Fruit fly (Drosophila melanogaster) S2 (cell line): ENCODE data around the gene glu.

Experiments
- CG8478 ChIP-seq: fragments of >200 bp; optimal IDR thresholded peaks from 2 replicates; lab custom pipeline; 2018
- CTCF ChIP-seq, 2 experiments: fragments of >200 bp; optimal IDR thresholded peaks; 2 replicates each; lab custom pipeline; 2018

Gene glu

dm6 chr2L:16729556-16729955, 8.6 kb downstream of the glu start, which contains the start of gene Tsen2:
TSS of gene Tsen2 (plus strand) at chr2L:16729777.
- TF ChIP-seq CTCF (optimal IDR thresholded peaks at IDR 0.05; lab: Kevin White, UChicago) (no peak), CG8478 (lab: Kevin White, UChicago) (no peak)

dm6 chr2L:16727578-16728023, 10.6 kb downstream of the glu start, which contains the start of gene VhaSFD:
TSS of gene VhaSFD (minus strand) at chr2L:16727826.
- TF ChIP-seq CTCF (optimal IDR thresholded peaks at IDR 0.05; lab: Kevin White, UChicago) (no peak), CG8478 (lab: Kevin White, UChicago) (no peak)

dm6 chr2L:16722596-16722995, 15.6 kb downstream of the glu start:
- TF ChIP-seq CTCF (optimal IDR thresholded peaks at IDR 0.05; lab: Kevin White, UChicago): no peak
- TF ChIP-seq CG8478 (lab: Kevin White, UChicago): no peak

DNA sequence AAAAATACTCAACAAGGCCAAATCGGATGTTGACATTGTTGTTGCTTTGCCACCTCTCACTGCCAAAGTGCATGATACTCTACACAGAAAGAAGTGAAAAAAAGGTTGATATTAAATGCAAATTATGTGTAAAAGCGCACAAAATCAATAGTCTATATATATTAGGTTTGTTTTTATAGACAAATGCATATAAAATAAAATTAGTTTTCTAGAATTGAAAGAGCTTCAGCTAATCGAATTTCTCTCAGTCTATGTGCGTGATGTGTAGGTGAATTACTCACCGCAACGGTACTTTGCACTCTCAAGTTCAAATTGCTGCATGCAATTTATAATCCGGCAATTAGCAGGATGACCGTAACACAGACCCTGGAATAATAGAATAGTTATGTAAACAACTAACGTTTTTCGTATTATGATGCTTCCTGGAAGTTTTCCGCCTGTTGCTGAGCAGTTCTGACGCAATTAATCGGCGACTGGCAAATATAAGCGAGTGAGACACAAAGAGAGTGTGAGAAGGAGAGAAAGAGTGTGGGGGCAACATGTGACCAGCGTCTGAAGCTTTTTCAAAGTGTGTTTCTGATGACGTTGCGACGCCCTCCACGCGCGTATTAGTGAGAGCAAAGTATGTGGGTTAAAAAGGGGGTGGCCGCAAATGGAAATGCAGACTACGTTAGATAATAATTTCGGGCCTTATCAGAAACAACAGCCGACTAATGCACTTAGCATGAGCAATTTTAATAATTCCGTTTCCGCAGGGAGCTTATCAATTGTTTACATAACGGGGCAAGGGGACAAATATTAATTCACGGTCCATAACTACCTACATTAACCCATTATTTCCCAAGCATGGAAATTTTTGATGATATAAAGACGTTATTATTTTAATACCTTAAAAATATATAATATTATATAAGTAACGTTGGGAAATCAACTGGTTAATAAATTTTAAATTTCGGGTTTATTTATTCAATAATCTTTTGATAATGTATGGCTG, 17.2 kb downstream of the glu start:
- TF ChIP-seq CG8478 (lab: Kevin White, UChicago) (no peak), CTCF (optimal IDR thresholded peaks at IDR 0.05; lab: Kevin White, UChicago) (no peak)

DNA sequence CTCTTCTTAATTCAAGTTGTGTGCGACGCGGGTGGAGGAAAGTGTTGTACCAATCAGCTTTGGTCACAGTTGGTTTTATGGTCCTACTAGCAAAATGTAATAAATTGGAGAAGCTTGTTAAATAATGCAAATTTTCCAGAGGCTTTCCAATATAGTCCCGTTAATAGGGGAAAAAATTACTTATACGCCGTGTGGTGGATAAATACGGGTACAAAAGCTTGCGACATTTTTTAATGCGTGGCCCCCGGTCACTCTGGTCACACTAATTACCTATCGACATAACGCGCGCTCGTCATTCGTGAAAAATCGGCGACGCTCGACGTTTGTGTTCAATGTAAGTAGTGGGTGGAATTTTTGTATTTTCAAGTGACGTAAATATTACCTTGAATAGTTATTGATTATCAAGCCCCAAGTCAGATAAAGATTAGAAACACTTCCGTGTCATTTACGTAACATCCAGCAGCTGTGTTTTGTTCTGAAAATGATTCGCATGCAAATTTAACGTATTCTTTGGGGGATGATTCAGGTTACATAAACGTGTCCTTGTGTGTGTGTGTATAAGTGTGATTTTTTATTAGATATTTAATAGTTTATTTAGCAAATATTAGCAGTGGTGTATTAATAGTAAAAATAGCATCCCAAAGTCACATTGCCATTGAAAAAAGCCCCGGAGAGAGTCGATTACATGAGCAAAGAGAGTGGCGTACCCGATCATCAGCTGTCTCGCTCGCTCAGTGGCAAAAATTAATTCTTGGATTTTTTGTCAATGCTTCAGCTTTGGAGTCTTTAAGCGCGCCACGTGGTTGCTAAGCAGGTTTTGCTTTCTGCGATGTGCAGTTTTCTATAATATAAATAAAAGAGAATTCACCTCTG, 18.3 kb downstream of the glu start, which contains the start of gene Cyt-c-p:
Gene Cyt-c-p, plus strand, starts transcription at position 290 of the 873 bp plus-strand sequence.
- TF ChIP-seq CG8478 (lab: Kevin White, UChicago): no peak

- TF ChIP-seq CG8478 (lab: Kevin White, UChicago) (no peak), CTCF (optimal IDR thresholded peaks at IDR 0.05; lab: Kevin White, UChicago) (no peak)
Measured at dm6 chr2L:16718446-16719173, 19.6 kb downstream of the glu start.

- TF ChIP-seq CG8478 (lab: Kevin White, UChicago) (no peak), CTCF (optimal IDR thresholded peaks at IDR 0.05; lab: Kevin White, UChicago) (no peak)
Measured at dm6 chr2L:16716771-16717170, 21.4 kb downstream of the glu start.

dm6 chr2L:16715841-16716701, 22.1 kb downstream of the glu start, which contains the start of the genes Cyt-c-d and CG31808:
TSS of gene Cyt-c-d (plus strand) at chr2L:16715891.
TSS of gene CG31808 (minus strand) at chr2L:16716195.
- TF ChIP-seq CG8478 (lab: Kevin White, UChicago) (no peak), CTCF (optimal IDR thresholded peaks at IDR 0.05; lab: Kevin White, UChicago) (no peak)

dm6 chr2L:16715133-16715833, 22.9 kb downstream of the glu start:
- TF ChIP-seq CG8478 (lab: Kevin White, UChicago) (no peak), CTCF (optimal IDR thresholded peaks at IDR 0.05; lab: Kevin White, UChicago) (no peak)

dm6 chr2L:16713929-16714328, 24.3 kb downstream of the glu start:
- TF ChIP-seq CTCF (optimal IDR thresholded peaks at IDR 0.05; lab: Kevin White, UChicago): no peak
- no peak for TF ChIP-seq CG8478 (lab: Kevin White, UChicago)

- TF ChIP-seq CTCF (optimal IDR thresholded peaks at IDR 0.05; lab: Kevin White, UChicago) (no peak), CG8478 (lab: Kevin White, UChicago) (no peak)
Measured at dm6 chr2L:16711891-16712290, 26.3 kb downstream of the glu start.

dm6 chr2L:16710677-16711076, 27.5 kb downstream of the glu start:
- TF ChIP-seq CTCF (optimal IDR thresholded peaks at IDR 0.05; lab: Kevin White, UChicago) (no peak), CG8478 (lab: Kevin White, UChicago) (no peak)
